Worm (Caenorhabditis elegans): Measurements from ENCODE around the gene syd-1.
A peak's percentile ranks its signal among the peaks of the same experiment; 100 is the strongest.

The syd-1 gene

ce11 chrII:7618212-7618611 lies 23.5 kb upstream of the syd-1 start:
- TF ChIP-seq sem-2 (GFP tag; optimal IDR thresholded peaks at IDR 0.05) = no peak

- no peak for TF ChIP-seq nhr-12 (tag; optimal IDR thresholded peaks at IDR 0.05)
- no peak for TF ChIP-seq snpc-4 (tag; optimal IDR thresholded peaks at IDR 0.05)
- TF ChIP-seq ces-1 (GFP tag; optimal IDR thresholded peaks at IDR 0.05) = peak; percentile 11
Observed at ce11 chrII:7616141-7616540, 21.4 kb upstream of the syd-1 start, which contains the start of gene cdc-42. Gene cdc-42 (plus strand): TSS chrII:7616452.

ce11 chrII:7615318-7615891 lies 20.7 kb upstream of the syd-1 start:
- TF ChIP-seq hlh-1 (tag; optimal IDR thresholded peaks at IDR 0.05) (no peak), cnd-1 (tag; optimal IDR thresholded peaks at IDR 0.05) (no peak), zip-8 (tag; optimal IDR thresholded peaks at IDR 0.05) (no peak), drap-1 (GFP tag; optimal IDR thresholded peaks at IDR 0.05) (no peak), M03D4.4 (tag; optimal IDR thresholded peaks at IDR 0.05) (no peak), unc-120 (tag; optimal IDR thresholded peaks at IDR 0.05; ENCODE audit: poor library complexity, severe bottlenecking) (peak; percentile 25), nhr-12 (tag; optimal IDR thresholded peaks at IDR 0.05) (no peak), lsy-2 (tag; optimal IDR thresholded peaks at IDR 0.05) (peak; percentile 4), nhr-28 (tag; optimal IDR thresholded peaks at IDR 0.05) (no peak), snpc-4 (tag; optimal IDR thresholded peaks at IDR 0.05) (no peak), unc-39 (tag; optimal IDR thresholded peaks at IDR 0.05) (no peak), elt-3 (tag; optimal IDR thresholded peaks at IDR 0.05) (no peak), elt-1 (tag; optimal IDR thresholded peaks at IDR 0.05; ENCODE audit: borderline replicate concordance, insufficient read depth) (no peak), nhr-2 (tag; optimal IDR thresholded peaks at IDR 0.05) (no peak), lin-32 (GFP tag; optimal IDR thresholded peaks at IDR 0.05) (no peak), ceh-83 (GFP tag; optimal IDR thresholded peaks at IDR 0.05) (no peak), ceh-39 (tag; optimal IDR thresholded peaks at IDR 0.05) (peak; percentile 14), nhr-76 (tag; optimal IDR thresholded peaks at IDR 0.05) (no peak), pha-4 (tag; optimal IDR thresholded peaks at IDR 0.05) (no peak), ces-1 (GFP tag; optimal IDR thresholded peaks at IDR 0.05) (peak; percentile 69), ham-2 (GFP tag; optimal IDR thresholded peaks at IDR 0.05) (no peak), mep-1 (tag; optimal IDR thresholded peaks at IDR 0.05) (peak; percentile 42), sem-2 (GFP tag; optimal IDR thresholded peaks at IDR 0.05) (no peak), tbx-8 (GFP tag; optimal IDR thresholded peaks at IDR 0.05) (no peak)

ce11 chrII:7614334-7614733 lies 19.6 kb upstream of the syd-1 start:
- TF ChIP-seq ceh-39 (tag; optimal IDR thresholded peaks at IDR 0.05) = no peak
- no peak for TF ChIP-seq flh-1 (GFP tag; optimal IDR thresholded peaks at IDR 0.05)
- TF ChIP-seq zip-8 (tag; optimal IDR thresholded peaks at IDR 0.05) = no peak
- TF ChIP-seq M03D4.4 (tag; optimal IDR thresholded peaks at IDR 0.05) = no peak
- no peak for TF ChIP-seq nhr-237 (tag; optimal IDR thresholded peaks at IDR 0.05)
- no peak for TF ChIP-seq mab-5 (tag; optimal IDR thresholded peaks at IDR 0.05)
- no peak for TF ChIP-seq ceh-43 (GFP tag; optimal IDR thresholded peaks at IDR 0.05)
- TF ChIP-seq hlh-1 (tag; optimal IDR thresholded peaks at IDR 0.05) = peak; percentile 64
- peak; percentile 10 for TF ChIP-seq lin-32 (GFP tag; optimal IDR thresholded peaks at IDR 0.05)
- TF ChIP-seq ham-2 (GFP tag; optimal IDR thresholded peaks at IDR 0.05) = no peak

- TF ChIP-seq M03D4.4 (tag; optimal IDR thresholded peaks at IDR 0.05) = no peak
- peak; percentile 29 for TF ChIP-seq hlh-1 (tag; optimal IDR thresholded peaks at IDR 0.05)
- TF ChIP-seq drap-1 (GFP tag; optimal IDR thresholded peaks at IDR 0.05) = no peak
- no peak for TF ChIP-seq ceh-43 (GFP tag; optimal IDR thresholded peaks at IDR 0.05)
- no peak for TF ChIP-seq ceh-83 (GFP tag; optimal IDR thresholded peaks at IDR 0.05)
- no peak for TF ChIP-seq elt-1 (tag; optimal IDR thresholded peaks at IDR 0.05; ENCODE audit: borderline replicate concordance, insufficient read depth)
- no peak for TF ChIP-seq elt-3 (tag; optimal IDR thresholded peaks at IDR 0.05)
Observed at ce11 chrII:7613241-7613782, 18.6 kb upstream of the syd-1 start, which contains the start of the genes oig-4 and R07G3.7. Gene oig-4 (plus strand): TSS chrII:7613541. Gene R07G3.7 (minus strand): TSS chrII:7613732.

ce11 chrII:7607953-7608352 lies 13.2 kb upstream of the syd-1 start, which contains the start of gene lips-17:
Gene lips-17 (plus strand): TSS chrII:7608253.
- no peak for TF ChIP-seq mep-1 (tag; optimal IDR thresholded peaks at IDR 0.05)
- TF ChIP-seq nhr-12 (tag; optimal IDR thresholded peaks at IDR 0.05) = no peak
- no peak for TF ChIP-seq mls-2 (tag; optimal IDR thresholded peaks at IDR 0.05)
- TF ChIP-seq lin-32 (GFP tag; optimal IDR thresholded peaks at IDR 0.05) = no peak
- TF ChIP-seq ceh-83 (GFP tag; optimal IDR thresholded peaks at IDR 0.05) = no peak
- no peak for TF ChIP-seq hlh-1 (tag; optimal IDR thresholded peaks at IDR 0.05)
- TF ChIP-seq M03D4.4 (tag; optimal IDR thresholded peaks at IDR 0.05) = no peak
- no peak for TF ChIP-seq zip-8 (tag; optimal IDR thresholded peaks at IDR 0.05)
- TF ChIP-seq unc-120 (tag; optimal IDR thresholded peaks at IDR 0.05; ENCODE audit: poor library complexity, severe bottlenecking) = no peak
- no peak for TF ChIP-seq ceh-39 (tag; optimal IDR thresholded peaks at IDR 0.05)
- no peak for TF ChIP-seq elt-1 (tag; optimal IDR thresholded peaks at IDR 0.05; ENCODE audit: borderline replicate concordance, insufficient read depth)
- TF ChIP-seq ceh-43 (GFP tag; optimal IDR thresholded peaks at IDR 0.05) = no peak
- no peak for TF ChIP-seq nhr-76 (tag; optimal IDR thresholded peaks at IDR 0.05)
- no peak for TF ChIP-seq nhr-237 (tag; optimal IDR thresholded peaks at IDR 0.05)
- TF ChIP-seq pha-4 (tag; optimal IDR thresholded peaks at IDR 0.05) = no peak
- TF ChIP-seq snpc-4 (tag; optimal IDR thresholded peaks at IDR 0.05) = no peak

Measured in whole organism, mixed stage, embryonic.